Worm (Caenorhabditis elegans) whole organism, midembryonic: ENCODE measurements around the gene nhr-176.

ENCODE experiments used
- T22C8.4 ChIP-seq: fragments of 200-800 bp; sonication (Bioruptor generic); IDR thresholded peaks from 2 replicates; pipeline ENCODE4 v1.3.6; 2022; ENCODE audit warnings: missing genetic modification characterization, missing compliant biosample characterization
- cog-1 ChIP-seq: sonication (generic microtip); optimal IDR thresholded peaks from 2 replicates; lab custom pipeline; 2016; ENCODE audit warnings: missing genetic modification characterization, missing compliant biosample characterization
- flt-1 ChIP-seq: fragments of 200-800 bp; sonication (Bioruptor generic); IDR thresholded peaks from 2 replicates; pipeline ENCODE4 v1.3.6; 2022; ENCODE audit warnings: missing genetic modification characterization, missing compliant biosample characterization
- klf-2 ChIP-seq: fragments of 200-800 bp; sonication (Bioruptor generic); conservative IDR thresholded peaks from 2 replicates; pipeline ENCODE4 v1.3.6; 2022; ENCODE audit warnings: missing genetic modification reagents, missing genetic modification characterization, missing compliant biosample characterization
- med-1 ChIP-seq: sonication (generic microtip); optimal IDR thresholded peaks from 2 replicates; lab custom pipeline; 2017; ENCODE audit warnings: missing genetic modification characterization, mild to moderate bottlenecking, missing compliant biosample characterization, antibody characterized with exemption, missing genetic modification reagents; ENCODE audit not compliant: insufficient read depth
- ref-1 ChIP-seq: fragments of 200-800 bp; sonication (Bioruptor generic); conservative IDR thresholded peaks from 2 replicates; pipeline ENCODE4 v1.3.6; 2022; ENCODE audit warnings: missing genetic modification reagents, missing genetic modification characterization, missing compliant biosample characterization
- tab-1 ChIP-seq: fragments of 200-800 bp; sonication (Bioruptor generic); IDR thresholded peaks from 2 replicates; pipeline ENCODE4 v1.3.6; 2022; ENCODE audit warnings: missing genetic modification characterization, missing compliant biosample characterization
- ztf-23 ChIP-seq: fragments of 200-800 bp; sonication (Bioruptor generic); IDR thresholded peaks from 2 replicates; pipeline ENCODE4 v1.3.6; 2022; ENCODE audit warnings: missing genetic modification reagents, missing genetic modification characterization, missing compliant biosample characterization
- ztf-29 ChIP-seq: fragments of 200-800 bp; sonication (Bioruptor generic); IDR thresholded peaks from 2 replicates; pipeline ENCODE4 v1.3.6; 2022; ENCODE audit warnings: missing genetic modification reagents, missing genetic modification characterization, missing compliant biosample characterization

nhr-176 gene

DNA sequence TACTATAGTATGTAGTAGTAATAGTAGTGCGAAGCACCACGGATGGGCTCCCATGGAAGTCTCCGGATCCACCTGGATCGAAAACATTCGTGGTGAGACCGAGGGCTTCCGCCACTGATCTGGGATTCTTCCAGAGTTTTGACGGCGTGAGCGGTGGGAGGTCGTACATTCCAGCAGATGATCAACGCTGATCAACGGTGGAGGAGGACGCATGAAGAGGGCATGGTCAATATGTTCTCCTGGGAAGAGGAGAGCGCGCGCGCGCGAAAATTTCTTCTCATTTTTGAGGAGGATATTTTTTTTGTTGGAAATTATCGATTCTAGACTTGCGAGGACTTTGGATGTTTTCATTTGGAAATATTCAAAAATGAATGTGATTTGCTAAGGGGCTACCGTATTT, 37.6 kb upstream of the nhr-176 start:
- TF ChIP-seq klf-2 (GFP tag; lab: Robert Waterston, UW) (no peak), flt-1 (GFP tag; lab: Robert Waterston, UW) (no peak), T22C8.4 (GFP tag; lab: Robert Waterston, UW) (no peak), tab-1 (GFP tag; lab: Robert Waterston, UW) (no peak), med-1 (GFP tag; lab: Kevin White, UChicago) (no peak), cog-1 (tag; lab: Kevin White, UChicago) (no peak), ztf-29 (GFP tag; lab: Robert Waterston, UW) (no peak), ref-1 (GFP tag; lab: Robert Waterston, UW) (no peak), ztf-23 (no peak)

DNA sequence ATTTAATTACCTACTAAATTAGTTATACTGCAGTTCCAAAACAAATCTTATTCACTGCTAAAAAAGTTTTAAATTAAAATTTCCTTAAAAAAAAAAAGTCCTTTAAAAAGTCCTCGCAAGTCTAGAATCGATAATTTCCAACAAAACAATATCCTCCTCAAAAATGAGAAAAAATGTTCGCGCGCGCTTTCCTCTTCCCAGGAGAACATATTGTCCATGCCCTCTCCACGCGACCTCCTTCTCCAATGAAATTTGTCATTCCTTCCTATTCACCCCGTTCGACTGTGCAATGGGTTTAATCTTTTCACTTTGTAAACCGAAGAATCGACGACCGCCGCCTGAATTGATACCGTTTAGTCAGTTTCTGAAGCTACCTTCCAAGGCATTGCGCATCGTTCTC, 35.0 kb upstream of the nhr-176 start, which contains the start of gene T10C6.10:
T10C6.10 (plus strand) TSS at position 248 of the 400 bp plus-strand sequence.
- TF ChIP-seq cog-1 (tag; lab: Kevin White, UChicago) (no peak), ztf-23 (no peak), ztf-29 (GFP tag; lab: Robert Waterston, UW) (no peak), T22C8.4 (GFP tag; lab: Robert Waterston, UW) (no peak), ref-1 (GFP tag; lab: Robert Waterston, UW) (no peak), klf-2 (GFP tag; lab: Robert Waterston, UW) (no peak), med-1 (GFP tag; lab: Kevin White, UChicago) (no peak), flt-1 (GFP tag; lab: Robert Waterston, UW) (no peak), tab-1 (GFP tag; lab: Robert Waterston, UW) (no peak)

DNA sequence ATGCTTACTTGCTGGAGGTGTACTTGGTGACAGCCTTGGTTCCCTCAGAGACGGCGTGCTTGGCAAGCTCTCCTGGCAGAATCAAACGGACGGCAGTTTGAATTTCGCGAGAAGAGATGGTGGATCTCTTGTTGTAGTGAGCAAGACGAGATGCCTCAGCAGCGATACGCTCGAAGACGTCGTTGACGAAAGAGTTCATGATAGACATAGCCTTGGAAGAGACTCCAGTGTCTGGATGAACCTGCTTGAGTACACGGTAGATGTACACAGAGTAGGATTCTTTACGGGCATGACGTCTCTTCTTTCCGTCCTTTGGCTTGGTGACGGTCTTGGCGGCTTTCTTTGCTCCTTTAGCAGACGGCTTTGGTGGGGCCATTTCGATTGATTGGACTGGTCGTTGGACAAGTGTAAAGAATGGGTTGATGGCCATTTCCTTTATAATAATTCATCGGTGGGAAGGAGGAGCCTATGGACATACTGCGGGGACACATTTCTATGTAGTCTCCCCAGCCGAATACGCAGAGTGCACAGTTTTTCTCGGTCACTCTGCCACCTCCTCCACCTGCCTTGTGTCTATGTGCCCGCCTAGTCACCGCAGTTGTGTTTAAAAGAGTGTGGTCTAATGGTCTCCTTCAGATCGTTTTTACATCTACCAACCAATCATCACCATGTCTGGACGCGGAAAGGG, 30.8 kb upstream of the nhr-176 start, which contains the start of the genes his-4 and his-3:
his-4 (minus strand) TSS at position 376 of the 688 bp plus-strand sequence.
his-3 (plus strand) TSS at position 669 of the 688 bp plus-strand sequence.
- peak; percentile 64; the same call in 1 of the 2 replicates for TF ChIP-seq flt-1 (GFP tag; lab: Robert Waterston, UW)
- TF ChIP-seq T22C8.4 (GFP tag; lab: Robert Waterston, UW): peak; percentile 12; the same call in 1 of the 2 replicates
- TF ChIP-seq cog-1 (tag; lab: Kevin White, UChicago): peak; percentile 31
- TF ChIP-seq ztf-29 (GFP tag; lab: Robert Waterston, UW): peak; percentile 76
- TF ChIP-seq ref-1 (GFP tag; lab: Robert Waterston, UW): 0 out of 2 replicates have a peak, but pooled peaks have one; percentile 7

DNA sequence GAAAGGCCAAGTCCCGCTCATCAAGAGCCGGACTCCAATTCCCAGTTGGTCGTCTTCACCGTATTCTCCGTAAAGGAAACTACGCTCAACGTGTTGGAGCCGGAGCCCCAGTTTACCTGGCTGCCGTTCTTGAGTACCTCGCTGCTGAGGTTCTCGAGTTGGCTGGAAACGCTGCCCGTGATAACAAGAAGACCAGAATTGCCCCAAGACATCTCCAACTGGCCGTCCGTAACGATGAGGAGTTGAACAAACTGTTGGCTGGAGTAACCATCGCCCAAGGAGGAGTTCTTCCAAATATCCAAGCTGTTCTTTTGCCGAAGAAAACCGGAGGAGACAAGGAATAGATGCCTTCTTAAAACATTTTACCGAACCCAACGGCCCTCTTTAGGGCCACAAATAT, 30.3 kb upstream of the nhr-176 start:
- peak; percentile 25 for TF ChIP-seq flt-1 (GFP tag; lab: Robert Waterston, UW)

DNA sequence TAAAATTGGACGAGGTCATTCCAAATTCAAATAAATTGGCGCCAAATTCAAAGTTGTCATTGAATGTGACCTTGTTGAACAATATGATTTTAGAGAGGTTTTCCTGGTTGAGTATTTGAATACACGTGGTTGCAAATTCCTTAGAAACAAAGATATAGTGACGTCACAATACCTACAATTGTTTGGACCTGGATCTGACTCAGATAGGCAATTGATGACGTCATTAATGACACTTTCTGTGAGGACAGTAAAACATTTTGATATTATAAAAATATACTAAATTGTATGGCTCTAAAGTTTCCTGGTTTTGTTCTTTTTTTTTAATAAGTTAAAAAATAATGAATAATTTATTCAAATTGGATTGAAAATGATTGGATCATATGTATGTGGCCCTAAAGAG, 29.7 kb upstream of the nhr-176 start:
- no peak for TF ChIP-seq med-1 (GFP tag; lab: Kevin White, UChicago)
- no peak for TF ChIP-seq ref-1 (GFP tag; lab: Robert Waterston, UW)

DNA sequence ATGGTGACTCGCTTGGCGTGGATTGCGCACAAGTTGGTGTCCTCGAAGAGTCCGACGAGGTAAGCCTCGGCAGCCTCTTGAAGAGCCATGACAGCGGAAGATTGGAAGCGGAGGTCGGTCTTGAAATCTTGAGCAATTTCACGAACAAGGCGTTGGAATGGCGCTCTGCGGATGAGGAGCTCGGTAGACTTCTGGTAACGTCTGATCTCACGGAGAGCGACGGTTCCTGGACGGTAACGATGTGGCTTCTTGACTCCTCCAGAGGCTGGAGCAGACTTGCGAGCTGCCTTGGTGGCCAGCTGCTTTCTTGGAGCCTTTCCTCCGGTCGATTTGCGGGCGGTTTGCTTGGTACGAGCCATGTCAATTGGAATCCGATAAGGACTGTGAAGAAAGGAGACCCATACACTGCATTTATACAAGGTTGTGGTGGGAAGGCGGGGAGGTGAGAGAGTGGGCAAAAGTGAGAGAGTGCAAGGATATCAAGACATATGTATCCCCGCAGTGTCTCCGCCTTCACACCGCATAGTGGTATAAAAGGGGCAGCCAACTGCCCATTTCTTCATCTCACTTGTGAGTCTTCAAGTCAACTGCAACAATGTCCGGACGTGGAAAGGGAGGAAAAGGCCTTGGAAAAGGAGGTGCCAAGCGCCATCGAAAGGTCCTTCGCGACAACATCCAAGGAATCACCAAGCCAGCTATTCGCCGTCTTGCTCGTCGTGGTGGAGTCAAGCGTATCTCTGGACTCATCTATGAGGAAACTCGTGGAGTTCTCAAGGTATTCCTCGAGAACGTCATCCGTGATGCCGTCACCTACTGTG, 29.0 kb upstream of the nhr-176 start, which contains the start of the genes his-2 and his-1:
his-2 (minus strand) TSS at position 359 of the 818 bp plus-strand sequence.
his-1 (plus strand) TSS at position 596 of the 818 bp plus-strand sequence.
- TF ChIP-seq flt-1 (GFP tag; lab: Robert Waterston, UW) (peak; percentile 81), klf-2 (GFP tag; lab: Robert Waterston, UW) (0 out of 2 replicates have a peak, but pooled peaks have one; percentile 3), ztf-23 (0 out of 2 replicates have a peak, but pooled peaks have one; percentile 35)

DNA sequence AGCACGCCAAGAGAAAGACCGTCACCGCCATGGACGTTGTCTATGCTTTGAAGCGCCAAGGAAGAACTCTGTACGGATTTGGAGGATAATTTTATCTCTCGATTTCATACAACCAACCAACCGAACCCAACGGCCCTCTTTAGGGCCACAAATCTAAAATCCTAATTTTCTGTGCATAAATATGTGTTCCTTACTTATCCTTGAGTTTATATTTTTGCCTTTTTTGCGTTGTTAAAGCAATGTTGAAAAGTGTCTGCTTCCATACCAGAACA, 28.4 kb upstream of the nhr-176 start:
- TF ChIP-seq flt-1 (GFP tag; lab: Robert Waterston, UW) (no peak; the same call in 1 of the 2 replicates), ztf-23 (no peak), ref-1 (GFP tag; lab: Robert Waterston, UW) (no peak), med-1 (GFP tag; lab: Kevin White, UChicago) (no peak), ztf-29 (GFP tag; lab: Robert Waterston, UW) (no peak), T22C8.4 (GFP tag; lab: Robert Waterston, UW) (no peak), tab-1 (GFP tag; lab: Robert Waterston, UW) (no peak), klf-2 (GFP tag; lab: Robert Waterston, UW) (no peak), cog-1 (tag; lab: Kevin White, UChicago) (no peak)

DNA sequence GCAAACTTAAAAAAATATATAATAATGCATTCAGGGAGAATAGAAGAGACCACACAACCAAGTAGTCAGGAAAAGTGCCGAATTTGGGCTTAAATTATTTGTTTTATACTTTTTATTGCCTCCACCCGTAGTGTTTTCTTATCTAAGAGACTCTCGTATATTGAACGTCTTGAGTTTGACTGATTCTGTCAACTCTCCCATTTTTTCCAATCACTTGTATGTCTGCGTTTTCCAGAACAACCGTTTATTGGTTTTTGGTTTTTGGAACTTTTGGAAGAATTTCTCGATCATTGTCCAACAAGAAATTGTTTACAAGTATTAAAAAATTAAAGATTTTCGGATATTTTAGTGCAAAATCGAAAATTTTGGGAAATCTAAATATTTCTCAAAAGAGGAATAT, 27.4 kb upstream of the nhr-176 start:
- no peak for TF ChIP-seq klf-2 (GFP tag; lab: Robert Waterston, UW)
- no peak for TF ChIP-seq flt-1 (GFP tag; lab: Robert Waterston, UW)
- TF ChIP-seq T22C8.4 (GFP tag; lab: Robert Waterston, UW): no peak

DNA sequence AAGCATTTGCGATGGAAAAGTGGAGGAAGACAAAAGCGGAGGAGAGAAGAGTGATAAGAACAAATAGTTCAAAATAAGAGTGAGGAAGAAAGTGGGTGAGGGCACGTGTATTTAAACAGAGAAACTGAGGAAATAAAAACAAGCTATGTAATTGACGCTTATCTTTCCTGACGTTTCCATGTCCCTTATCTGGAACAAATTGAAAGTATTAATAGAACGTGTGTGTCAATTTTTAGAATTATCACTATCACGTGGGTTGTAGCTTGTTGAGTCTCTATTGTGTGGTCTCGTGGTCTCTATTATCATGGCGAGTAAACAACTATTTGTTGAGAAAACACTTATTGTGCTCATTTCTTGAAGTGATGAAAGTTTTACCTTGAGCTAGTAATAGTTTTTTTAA, 25.3 kb upstream of the nhr-176 start, which contains the start of gene T10C6.15:
T10C6.15 (minus strand) TSS at position 104 of the 400 bp plus-strand sequence.
- TF ChIP-seq med-1 (GFP tag; lab: Kevin White, UChicago) (no peak), ztf-29 (GFP tag; lab: Robert Waterston, UW) (no peak), ztf-23 (no peak), T22C8.4 (GFP tag; lab: Robert Waterston, UW) (no peak), cog-1 (tag; lab: Kevin White, UChicago) (no peak), tab-1 (GFP tag; lab: Robert Waterston, UW) (no peak), flt-1 (GFP tag; lab: Robert Waterston, UW) (no peak), klf-2 (GFP tag; lab: Robert Waterston, UW) (no peak), ref-1 (GFP tag; lab: Robert Waterston, UW) (no peak)
